Fruit fly (Drosophila melanogaster): ENCODE measurements around the gene CG8001.
A peak's percentile ranks its signal among the peaks of the same experiment; 100 is the strongest.

Gene CG8001

DNA sequence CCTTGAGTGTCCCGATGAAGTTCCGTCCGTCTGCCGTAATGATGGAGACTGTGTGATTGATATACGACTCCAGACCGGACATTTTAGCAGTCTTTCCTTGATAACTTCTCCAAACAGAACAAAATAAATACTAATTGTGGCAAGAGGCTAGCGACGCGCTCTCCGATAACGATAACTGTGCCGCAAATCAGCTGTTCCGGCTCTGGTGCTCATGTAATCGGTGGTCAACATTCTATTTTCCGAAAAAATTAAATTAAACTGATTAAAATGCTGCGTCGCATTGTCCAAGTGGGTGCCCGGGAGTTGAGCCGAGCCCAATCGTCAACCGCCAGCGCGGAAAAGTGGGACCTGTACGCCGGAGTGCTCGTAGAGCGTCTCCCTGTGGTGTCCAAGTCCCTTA lies 21.3 kb downstream of the CG8001 start, which contains the start of the genes CG2021 and mRpL46 (continued):
- TF ChIP-seq ttk (GFP tag; IDR thresholded peaks at IDR 0.05), result no peak
- no peak for TF ChIP-seq eve (GFP tag; optimal IDR thresholded peaks at IDR 0.05)
- peak; percentile 5 for TF ChIP-seq trem (tag; optimal IDR thresholded peaks at IDR 0.05)
- TF ChIP-seq dpn (GFP tag; optimal IDR thresholded peaks at IDR 0.05), result no peak
- peak in 1 of 2 experiments; percentile 76 for TF ChIP-seq Pdp1 (GFP tag; optimal IDR thresholded peaks at IDR 0.05)
- TF ChIP-seq D (optimal IDR thresholded peaks at IDR 0.05), result no peak
- TF ChIP-seq D (GFP tag; optimal IDR thresholded peaks at IDR 0.05), result no peak
- peak; percentile 65 for TF ChIP-seq CG13287 (GFP tag; IDR thresholded peaks at IDR 0.05; ENCODE audit: partially characterized antibody)
- no peak for TF ChIP-seq dimm (GFP tag; IDR thresholded peaks at IDR 0.05)
- TF ChIP-seq schlank (tag; optimal IDR thresholded peaks at IDR 0.05), result no peak
- TF ChIP-seq ab (GFP tag; optimal IDR thresholded peaks at IDR 0.05), result no peak
- peak; percentile 40; the same call in 1 of the 2 replicates for TF ChIP-seq amos (GFP tag; IDR thresholded peaks at IDR 0.05; ENCODE audit: partially characterized antibody)
- no peak for TF ChIP-seq ssp (GFP tag; IDR thresholded peaks at IDR 0.05)
- TF ChIP-seq ci (GFP tag; IDR thresholded peaks at IDR 0.05), result no peak
- peak; percentile 43; the same call in 2 of the 3 replicates for TF ChIP-seq Doc3 (GFP tag; IDR thresholded peaks at IDR 0.05; ENCODE audit: partially characterized antibody)
- no peak for TF ChIP-seq ranshi (GFP tag; IDR thresholded peaks at IDR 0.05)
- TF ChIP-seq CG6654 (GFP tag; optimal IDR thresholded peaks at IDR 0.05), result no peak

DNA sequence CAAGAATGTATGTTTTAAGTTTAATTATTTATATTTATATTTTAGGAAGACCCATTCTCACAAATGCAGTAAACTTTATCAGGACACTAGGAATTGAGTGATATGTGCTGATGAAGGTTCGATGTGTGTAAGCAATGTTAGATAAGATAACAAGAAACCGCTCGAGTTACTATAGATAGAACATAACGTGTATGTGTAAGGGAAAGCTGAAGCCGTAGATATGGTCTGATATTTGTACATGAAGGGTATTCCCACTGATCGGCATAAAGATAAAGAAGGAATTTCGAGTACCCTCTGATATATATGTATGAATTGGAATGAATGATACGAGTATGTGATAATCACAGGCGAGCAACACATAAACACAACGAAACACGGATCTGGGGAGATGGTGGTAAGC lies 28.1 kb downstream of the CG8001 start:
- TF ChIP-seq en (GFP tag; optimal IDR thresholded peaks at IDR 0.05) (no peak), CG16863 (GFP tag; optimal IDR thresholded peaks at IDR 0.05) (no peak), NfI (GFP tag; optimal IDR thresholded peaks at IDR 0.05) (no peak), z (GFP tag; IDR thresholded peaks at IDR 0.05) (peak; percentile 13; the same call in 1 of the 3 replicates), cg (GFP tag; optimal IDR thresholded peaks at IDR 0.05) (peak; percentile 28), wek (GFP tag; optimal IDR thresholded peaks at IDR 0.05) (peak; percentile 95), pan (optimal IDR thresholded peaks at IDR 0.05) (no peak), pan (GFP tag; optimal IDR thresholded peaks at IDR 0.05 in 1 of 2, IDR thresholded peaks at IDR 0.05 in 1 of 2) (no peak), insv (GFP tag; optimal IDR thresholded peaks at IDR 0.05) (no peak), row (GFP tag; IDR thresholded peaks at IDR 0.05) (no peak), E2f2 (GFP tag; IDR thresholded peaks at IDR 0.05) (no peak), disco-r (GFP tag; optimal IDR thresholded peaks at IDR 0.05) (no peak), sd (tag; optimal IDR thresholded peaks at IDR 0.05) (peak; percentile 99), tio (GFP tag; optimal IDR thresholded peaks at IDR 0.05) (no peak), mirr (GFP tag; optimal IDR thresholded peaks at IDR 0.05) (peak; percentile 72), Nf-YB (GFP tag; optimal IDR thresholded peaks at IDR 0.05) (no peak), Bdp1 (GFP tag; optimal IDR thresholded peaks at IDR 0.05) (no peak), Blimp-1 (GFP tag; optimal IDR thresholded peaks at IDR 0.05) (no peak), CG2202 (tag; optimal IDR thresholded peaks at IDR 0.05) (no peak), jumu (GFP tag; optimal IDR thresholded peaks at IDR 0.05) (no peak), lola (GFP tag; optimal IDR thresholded peaks at IDR 0.05) (no peak), CG34376 (GFP tag; optimal IDR thresholded peaks at IDR 0.05) (peak; percentile 82), CG6254 (GFP tag; optimal IDR thresholded peaks at IDR 0.05) (no peak), ssp (GFP tag; IDR thresholded peaks at IDR 0.05) (no peak), HmgD (GFP tag; optimal IDR thresholded peaks at IDR 0.05) (no peak), Mrtf (GFP tag; IDR thresholded peaks at IDR 0.05) (no peak), CG9932 (GFP tag; IDR thresholded peaks at IDR 0.05) (no peak), fd3F (GFP tag; optimal IDR thresholded peaks at IDR 0.05) (no peak), CG10209 (GFP tag; optimal IDR thresholded peaks at IDR 0.05) (no peak), CG12219 (GFP tag; optimal IDR thresholded peaks at IDR 0.05) (no peak), Antp (GFP tag; optimal IDR thresholded peaks at IDR 0.05) (no peak), Hr3 (GFP tag; optimal IDR thresholded peaks at IDR 0.05) (no peak), pum (GFP tag; optimal IDR thresholded peaks at IDR 0.05) (no peak), ind (GFP tag; optimal IDR thresholded peaks at IDR 0.05) (no peak), dpn (GFP tag; optimal IDR thresholded peaks at IDR 0.05) (no peak), exex (tag; optimal IDR thresholded peaks at IDR 0.05) (peak; percentile 68)
